Worm (Caenorhabditis elegans) whole organism, mixed stage, embryonic: Measurements from ENCODE around the gene zip-7.

Source experiments
- ceh-43 ChIP-seq: fragments of 200-800 bp; sonication (Bioruptor generic); optimal IDR thresholded peaks from 2 replicates; lab custom pipeline; 2018; ENCODE audit warnings: mild to moderate bottlenecking, missing genetic modification characterization, moderate library complexity, missing compliant biosample characterization
- ces-1 ChIP-seq: fragments of 150-350 bp; optimal IDR thresholded peaks from 2 replicates; lab custom pipeline; 2014; ENCODE audit warnings: missing biosample characterization, missing genetic modification reagents, missing genetic modification characterization
- elt-3 ChIP-seq: fragments of 150-350 bp; optimal IDR thresholded peaks from 2 replicates; lab custom pipeline; 2014; ENCODE audit warnings: missing biosample characterization, missing genetic modification characterization
- flh-1 ChIP-seq: fragments of 200-800 bp; sonication (Bioruptor generic); optimal IDR thresholded peaks from 2 replicates; lab custom pipeline; 2018; ENCODE audit warnings: mild to moderate bottlenecking, missing genetic modification characterization, moderate library complexity, missing compliant biosample characterization
- nhr-12 ChIP-seq: fragments of 150-350 bp; optimal IDR thresholded peaks from 2 replicates; lab custom pipeline; 2014; ENCODE audit warnings: missing biosample characterization, missing genetic modification characterization
- nhr-237 ChIP-seq: fragments of 150-350 bp; optimal IDR thresholded peaks from 2 replicates; lab custom pipeline; 2014; ENCODE audit warnings: missing biosample characterization, missing genetic modification characterization
- pha-4 ChIP-seq: fragments of 150-350 bp; optimal IDR thresholded peaks from 2 replicates; lab custom pipeline; 2018; ENCODE audit warnings: missing biosample characterization, missing genetic modification reagents, missing genetic modification characterization
- sem-2 ChIP-seq: fragments of 200-800 bp; sonication (Bioruptor generic); optimal IDR thresholded peaks from 2 replicates; lab custom pipeline; 2018; ENCODE audit warnings: mild to moderate bottlenecking, missing genetic modification characterization, missing compliant biosample characterization
- snpc-4 ChIP-seq: fragments of 150-350 bp; optimal IDR thresholded peaks from 2 replicates; lab custom pipeline; 2014; ENCODE audit warnings: missing biosample characterization, missing genetic modification characterization
- sptf-1 ChIP-seq: sonication (generic microtip); optimal IDR thresholded peaks from 2 replicates; lab custom pipeline; 2017; ENCODE audit warnings: mild to moderate bottlenecking, missing genetic modification characterization, moderate library complexity, missing compliant biosample characterization

DNA sequence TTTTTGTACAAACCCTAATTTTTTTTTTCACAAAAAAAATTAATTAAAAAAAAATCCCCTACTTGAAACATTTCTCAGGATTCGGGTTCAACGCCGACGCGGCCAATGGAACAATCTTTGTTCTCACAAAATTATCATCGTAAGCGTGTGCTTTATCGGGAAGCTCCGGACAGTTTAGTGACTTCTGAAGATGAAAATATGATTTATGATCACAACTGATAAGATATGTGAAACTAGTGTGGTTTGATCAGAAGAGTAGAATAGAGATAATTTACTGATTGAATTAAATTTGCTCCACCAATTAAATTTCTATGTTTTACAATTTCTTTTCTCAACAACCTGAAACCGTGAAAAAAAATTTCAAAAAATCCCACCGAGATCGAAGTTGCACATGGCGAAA, 19.5 kb upstream of the zip-7 start:
- TF ChIP-seq nhr-12 (tag; lab: Kevin White, UChicago) (no peak), sptf-1 (tag; lab: Kevin White, UChicago) (no peak), elt-3 (tag; lab: Kevin White, UChicago) (no peak), ces-1 (GFP tag; lab: Kevin White, UChicago) (no peak), sem-2 (GFP tag; lab: Kevin White, UChicago) (no peak), snpc-4 (tag; lab: Kevin White, UChicago) (no peak), nhr-237 (tag; lab: Kevin White, UChicago) (no peak), flh-1 (GFP tag; lab: Kevin White, UChicago) (no peak), ceh-43 (GFP tag; lab: Kevin White, UChicago) (no peak), pha-4 (no peak)
